Worm (Caenorhabditis elegans) whole organism, L1 larva: ENCODE results near the gene F56D2.5.

ENCODE experiments used
- alr-1 ChIP-seq: fragments of 200-800 bp; sonication (Bioruptor generic); optimal IDR thresholded peaks from 2 replicates; lab custom pipeline; 2018; ENCODE audit warnings: borderline replicate concordance, mild to moderate bottlenecking, missing genetic modification characterization, missing compliant biosample characterization
- ama-1 ChIP-seq: fragments of 150-350 bp; optimal IDR thresholded peaks from 2 replicates; lab custom pipeline; 2014
- dpl-1 ChIP-seq, 3 experiments: fragments of 150-350 bp in 2 of 3; sonication (generic microtip) in 1 of 3; optimal IDR thresholded peaks; 2 replicates each; lab custom pipeline; 2014 to 2017; ENCODE audit warnings: missing biosample characterization in 3 of 3, missing genetic modification characterization in 3 of 3, missing genetic modification reagents in 3 of 3
- fkh-8 ChIP-seq: sonication (generic microtip); optimal IDR thresholded peaks from 2 replicates; lab custom pipeline; 2016; ENCODE audit warnings: mild to moderate bottlenecking, missing genetic modification characterization, missing compliant biosample characterization
- irx-1 ChIP-seq: sonication (generic microtip); optimal IDR thresholded peaks from 2 replicates; lab custom pipeline; 2016; ENCODE audit warnings: missing genetic modification characterization, missing compliant biosample characterization
- lin-39 ChIP-seq: fragments of 150-350 bp; optimal IDR thresholded peaks from 2 replicates; lab custom pipeline; 2014; ENCODE audit warnings: missing biosample characterization, missing genetic modification reagents, missing genetic modification characterization
- mep-1 ChIP-seq: fragments of 150-350 bp; optimal IDR thresholded peaks from 2 replicates; lab custom pipeline; 2014; ENCODE audit warnings: missing biosample characterization, missing genetic modification characterization
- nhr-77 ChIP-seq: fragments of 150-350 bp; optimal IDR thresholded peaks from 2 replicates; lab custom pipeline; 2014; ENCODE audit warnings: missing biosample characterization, missing genetic modification characterization
- rnt-1 ChIP-seq: sonication (generic microtip); optimal IDR thresholded peaks from 2 replicates; lab custom pipeline; 2016; ENCODE audit warnings: mild to moderate bottlenecking, missing genetic modification characterization, moderate library complexity, missing compliant biosample characterization
- unc-130 ChIP-seq: fragments of 150-350 bp; optimal IDR thresholded peaks from 2 replicates; lab custom pipeline; 2017; ENCODE audit warnings: missing biosample characterization, missing genetic modification characterization, inconsistent platforms
- unc-86 ChIP-seq: sonication (generic microtip); optimal IDR thresholded peaks from 2 replicates; lab custom pipeline; 2016; ENCODE audit warnings: missing genetic modification characterization, missing compliant biosample characterization
- ztf-11 ChIP-seq, 2 experiments: sonication (generic microtip); optimal IDR thresholded peaks; 2 replicates each; lab custom pipeline; 2016 to 2017; ENCODE audit warnings: missing genetic modification characterization in 2 of 2, missing biosample characterization in 1 of 2, missing compliant biosample characterization in 1 of 2

DNA sequence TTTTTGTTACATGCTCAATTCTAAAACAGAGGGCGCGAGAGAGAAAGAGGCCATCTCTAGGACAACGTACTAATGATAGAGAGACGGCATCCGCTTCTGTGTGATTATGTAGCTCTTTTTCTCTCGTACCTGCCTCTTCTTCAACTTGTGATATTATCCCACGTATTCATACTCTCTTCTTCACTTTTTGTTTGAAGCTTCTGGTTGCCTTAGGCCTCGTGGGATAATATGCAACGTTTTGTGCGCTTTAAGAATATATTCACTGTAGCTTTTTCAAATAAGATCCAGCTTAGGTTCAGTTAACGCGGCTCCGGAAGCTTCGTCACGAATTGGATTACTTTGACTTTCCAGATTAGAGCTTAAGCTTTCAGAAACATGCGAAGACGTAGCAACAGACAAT is 1.5 kb upstream of the F56D2.5 start, which contains the start of the genes F56D2.8 and uev-2:
- TF ChIP-seq nhr-77, result no peak
- no peak for TF ChIP-seq rnt-1 (tag; lab: Kevin White, UChicago)
- TF ChIP-seq lin-39, result no peak
- peak; percentile 57 for TF ChIP-seq fkh-8
- no peak for TF ChIP-seq irx-1 (tag; lab: Kevin White, UChicago)
- TF ChIP-seq ztf-11 (tag; optimal IDR thresholded peaks at IDR 0.05; lab: Kevin White, UChicago), result no peak
- TF ChIP-seq unc-130 (tag; lab: Kevin White, UChicago), result no peak
- no peak for TF ChIP-seq dpl-1 (GFP tag; optimal IDR thresholded peaks at IDR 0.05; lab: Kevin White, UChicago)
- no peak for TF ChIP-seq unc-86 (tag; lab: Kevin White, UChicago)
- TF ChIP-seq mep-1 (tag; lab: Kevin White, UChicago), result no peak
- TF ChIP-seq ama-1 (lab: Kevin White, UChicago), result no peak
- TF ChIP-seq alr-1 (tag; lab: Kevin White, UChicago), result no peak
